Worm (Caenorhabditis elegans) whole organism, L4/young adult: Measurements from ENCODE around the gene cnc-11.

ENCODE experiments used
- W03F9.2 ChIP-seq: fragments of 150-350 bp; optimal IDR thresholded peaks from 2 replicates; lab custom pipeline; 2014; ENCODE audit warnings: missing biosample characterization, missing genetic modification characterization
- him-1 ChIP-seq: sonication (generic microtip); optimal IDR thresholded peaks from 2 replicates; lab custom pipeline; 2016; ENCODE audit warnings: missing genotype, missing genetic modification reagents, missing genetic modification characterization, missing compliant biosample characterization

DNA sequence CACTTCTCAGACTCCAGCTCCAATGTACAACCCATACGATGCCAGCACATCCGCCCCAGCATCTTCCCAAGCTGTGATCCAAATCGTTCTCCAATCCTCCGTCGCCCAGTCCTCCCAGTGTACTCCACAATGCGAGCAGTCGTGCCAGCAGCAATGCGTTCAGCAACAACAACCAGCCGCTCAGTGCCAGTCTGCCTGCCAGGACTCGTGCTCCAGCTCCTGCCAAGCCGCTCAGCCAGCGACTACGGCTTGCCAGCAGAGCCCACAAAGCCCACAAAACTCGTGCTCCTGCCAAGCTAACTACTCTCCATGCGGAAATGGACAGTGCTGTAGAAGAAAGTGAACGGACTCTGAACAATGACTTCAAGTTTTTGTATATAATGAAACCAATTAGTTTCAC lies 23.8 kb downstream of the cnc-11 start:
- TF ChIP-seq W03F9.2 (tag; lab: Kevin White, UChicago) (no peak), him-1 (tag; lab: Kevin White, UChicago) (no peak)
